Fruit fly (Drosophila melanogaster) whole organism, embryonic: ENCODE data around the gene nuf.

Experiments used
- Atf3 ChIP-seq: fragments of 200-800 bp; sonication (Bioruptor generic); optimal IDR thresholded peaks from 3 replicates; lab custom pipeline; 2016; ENCODE audit warnings: missing biosample characterization, missing genetic modification characterization
- CG10267 ChIP-seq: fragments of 200-800 bp; sonication (Bioruptor generic); optimal IDR thresholded peaks from 2 replicates; lab custom pipeline; 2018; ENCODE audit warnings: missing biosample characterization, mild to moderate bottlenecking, missing genetic modification characterization, moderate library complexity
- CG10366 ChIP-seq: fragments of 200-800 bp; sonication (Bioruptor generic); IDR thresholded peaks from 2 replicates; pipeline ENCODE4 v1.3.6; 2022; ENCODE audit warnings: missing biosample characterization, missing genetic modification characterization
- CG11398 ChIP-seq: fragments of 200-800 bp; sonication (Bioruptor generic); optimal IDR thresholded peaks from 2 replicates; lab custom pipeline; 2016; ENCODE audit warnings: missing biosample characterization, missing genetic modification characterization
- CG11723 ChIP-seq: fragments of 200-800 bp; sonication (Bioruptor generic); optimal IDR thresholded peaks from 2 replicates; lab custom pipeline; 2017; ENCODE audit warnings: missing biosample characterization, mild to moderate bottlenecking, missing genetic modification characterization
- CG12391 ChIP-seq: fragments of 200-800 bp; sonication (Bioruptor generic); optimal IDR thresholded peaks from 3 replicates; lab custom pipeline; 2018; ENCODE audit warnings: missing biosample characterization, mild to moderate bottlenecking, missing genetic modification characterization, moderate library complexity
- CG12659 ChIP-seq: fragments of 200-800 bp; sonication (Bioruptor generic); optimal IDR thresholded peaks from 3 replicates; lab custom pipeline; 2017; ENCODE audit warnings: mild to moderate bottlenecking, missing biosample characterization, missing genetic modification reagents, missing genetic modification characterization
- CG13123 ChIP-seq: fragments of 200-800 bp; sonication (Bioruptor generic); optimal IDR thresholded peaks from 2 replicates; lab custom pipeline; 2016; ENCODE audit warnings: missing biosample characterization, missing genetic modification characterization
- CG13424 ChIP-seq: fragments of 200-800 bp; sonication (Bioruptor generic); optimal IDR thresholded peaks from 2 replicates; lab custom pipeline; 2019; ENCODE audit warnings: missing biosample characterization, mild to moderate bottlenecking, missing genetic modification characterization, moderate library complexity
- CG14014 ChIP-seq: fragments of 200-800 bp; sonication (Bioruptor generic); IDR thresholded peaks from 2 replicates; pipeline ENCODE4 v1.3.6; 2022; ENCODE audit warnings: missing biosample characterization, missing genetic modification characterization
- CG14050 ChIP-seq: fragments of 200-800 bp; sonication (Bioruptor generic); IDR thresholded peaks from 3 replicates; pipeline ENCODE4 v1.3.6; 2022; ENCODE audit warnings: missing biosample characterization, missing genetic modification characterization
- CG14710 ChIP-seq: fragments of 200-800 bp; sonication (Bioruptor generic); optimal IDR thresholded peaks from 3 replicates; lab custom pipeline; 2019; ENCODE audit warnings: missing biosample characterization, mild to moderate bottlenecking, missing genetic modification characterization, moderate library complexity
- CG14860 ChIP-seq: fragments of 200-800 bp; sonication (Bioruptor generic); IDR thresholded peaks from 3 replicates; pipeline ENCODE4 v1.3.6; 2022; ENCODE audit warnings: missing biosample characterization, missing genetic modification characterization; ENCODE audit not compliant: partially characterized antibody
- CG18599 ChIP-seq: fragments of 200-800 bp; sonication (Bioruptor generic); optimal IDR thresholded peaks from 3 replicates; lab custom pipeline; 2017; ENCODE audit warnings: missing biosample characterization, missing genetic modification characterization, mild to moderate bottlenecking, moderate library complexity, missing genetic modification reagents
- CG3065 ChIP-seq: fragments of 200-800 bp; sonication (Bioruptor generic); optimal IDR thresholded peaks from 2 replicates; lab custom pipeline; 2016; ENCODE audit warnings: missing biosample characterization, missing genetic modification characterization
- CG4360 ChIP-seq: fragments of 200-800 bp; sonication (Bioruptor generic); IDR thresholded peaks from 2 replicates; pipeline ENCODE4 v1.3.6; 2022; ENCODE audit warnings: missing biosample characterization, missing genetic modification characterization
- CG6813 ChIP-seq: fragments of 200-800 bp; sonication (Bioruptor generic); optimal IDR thresholded peaks from 2 replicates; lab custom pipeline; 2017; ENCODE audit warnings: missing biosample characterization, missing genetic modification characterization, mild to moderate bottlenecking, moderate library complexity, missing genetic modification reagents
- CG8388 ChIP-seq: fragments of 200-800 bp; sonication (Bioruptor generic); optimal IDR thresholded peaks from 2 replicates; lab custom pipeline; 2019; ENCODE audit warnings: missing biosample characterization, mild to moderate bottlenecking, missing genetic modification characterization, moderate library complexity
- CoRest ChIP-seq: fragments of 200-800 bp; sonication (Bioruptor generic); optimal IDR thresholded peaks from 3 replicates; lab custom pipeline; 2018; ENCODE audit warnings: missing biosample characterization, mild to moderate bottlenecking, missing genetic modification characterization, moderate library complexity
- D19A ChIP-seq: fragments of 200-800 bp; optimal IDR thresholded peaks from 3 replicates; lab custom pipeline; 2019; ENCODE audit warnings: missing biosample characterization, mild to moderate bottlenecking, missing genetic modification characterization, moderate library complexity
- Dad ChIP-seq: fragments of 200-800 bp; sonication (Bioruptor generic); optimal IDR thresholded peaks from 3 replicates; lab custom pipeline; 2016; ENCODE audit warnings: missing biosample characterization, missing genetic modification characterization
- Dip3 ChIP-seq: fragments of 200-800 bp; sonication (Bioruptor generic); optimal IDR thresholded peaks from 3 replicates; lab custom pipeline; 2016; ENCODE audit warnings: missing biosample characterization, missing genetic modification characterization
- Drgx ChIP-seq: fragments of 200-800 bp; sonication (Bioruptor generic); IDR thresholded peaks from 2 replicates; pipeline ENCODE4 v1.3.6; 2022; ENCODE audit warnings: missing biosample characterization, missing genetic modification characterization
- Fer3 ChIP-seq: fragments of 200-800 bp; sonication (Bioruptor generic); optimal IDR thresholded peaks from 2 replicates; lab custom pipeline; 2018; ENCODE audit warnings: missing biosample characterization, mild to moderate bottlenecking, missing genetic modification characterization, moderate library complexity
- H2.0 ChIP-seq: fragments of 200-800 bp; sonication (Bioruptor generic); IDR thresholded peaks from 2 replicates; pipeline ENCODE4 v1.3.6; 2022; ENCODE audit warnings: missing biosample characterization, missing genetic modification characterization
- HLH54F ChIP-seq: fragments of 200-800 bp; sonication (Bioruptor generic); optimal IDR thresholded peaks from 3 replicates; lab custom pipeline; 2016; ENCODE audit warnings: missing biosample characterization, missing genetic modification characterization
- HmgZ ChIP-seq: fragments of 200-800 bp; sonication (Bioruptor generic); optimal IDR thresholded peaks from 2 replicates; lab custom pipeline; 2018; ENCODE audit warnings: missing biosample characterization, mild to moderate bottlenecking, missing genetic modification characterization
- Hr3 ChIP-seq: fragments of 200-800 bp; sonication (Bioruptor generic); optimal IDR thresholded peaks from 3 replicates; lab custom pipeline; 2016; ENCODE audit warnings: missing biosample characterization, missing genetic modification characterization
- Jarid2 ChIP-seq: fragments of 200-800 bp; sonication (Bioruptor generic); optimal IDR thresholded peaks from 3 replicates; lab custom pipeline; 2017; ENCODE audit warnings: mild to moderate bottlenecking, missing biosample characterization, missing genetic modification reagents, missing genetic modification characterization
- MTF-1 ChIP-seq: fragments of 200-800 bp; sonication (Bioruptor generic); optimal IDR thresholded peaks from 2 replicates; lab custom pipeline; 2018; ENCODE audit warnings: missing biosample characterization, mild to moderate bottlenecking, missing genetic modification characterization, borderline replicate concordance
- Ravus ChIP-seq: fragments of 200-800 bp; sonication (Bioruptor generic); IDR thresholded peaks from 2 replicates; pipeline ENCODE4 v1.3.6; 2022; ENCODE audit warnings: missing biosample characterization, missing genetic modification characterization
- Rfx ChIP-seq: fragments of 200-800 bp; sonication (Bioruptor generic); IDR thresholded peaks from 2 replicates; pipeline ENCODE4 v1.3.6; 2022; ENCODE audit warnings: missing biosample characterization, missing genetic modification characterization
- Sox100B ChIP-seq: fragments of 200-800 bp; sonication (Bioruptor generic); optimal IDR thresholded peaks from 3 replicates; lab custom pipeline; 2018; ENCODE audit warnings: missing biosample characterization, mild to moderate bottlenecking, missing genetic modification characterization
- al ChIP-seq: fragments of 200-800 bp; sonication (Bioruptor generic); IDR thresholded peaks from 2 replicates; pipeline ENCODE4 v1.3.6; 2022; ENCODE audit warnings: missing biosample characterization, missing genetic modification characterization
- cad ChIP-seq: fragments of >200 bp; optimal IDR thresholded peaks from 2 replicates; lab custom pipeline; 2017; ENCODE audit warnings: missing biosample characterization, missing genetic modification characterization
- cas ChIP-seq: fragments of 200-800 bp; sonication (Bioruptor generic); IDR thresholded peaks from 2 replicates; pipeline ENCODE4 v1.3.6; 2022; ENCODE audit warnings: missing biosample characterization, missing genetic modification characterization
- chinmo ChIP-seq: fragments of 200-800 bp; sonication (Bioruptor generic); IDR thresholded peaks from 4 replicates; pipeline ENCODE4 v1.3.6; 2022; ENCODE audit warnings: missing biosample characterization, missing genetic modification characterization; ENCODE audit not compliant: partially characterized antibody
- crc ChIP-seq: fragments of 200-800 bp; sonication (Bioruptor generic); optimal IDR thresholded peaks from 2 replicates; lab custom pipeline; 2016; ENCODE audit warnings: missing biosample characterization, missing genetic modification characterization
- crol ChIP-seq: fragments of 200-800 bp; sonication (Bioruptor generic); IDR thresholded peaks from 2 replicates; pipeline ENCODE4 v1.3.6; 2022; ENCODE audit warnings: missing biosample characterization, missing genetic modification characterization
- dmrt99B ChIP-seq: fragments of 200-800 bp; sonication (Bioruptor generic); optimal IDR thresholded peaks from 2 replicates; lab custom pipeline; 2018; ENCODE audit warnings: missing biosample characterization, mild to moderate bottlenecking, missing genetic modification characterization, moderate library complexity
- grn ChIP-seq: fragments of 200-800 bp; sonication (Bioruptor generic); optimal IDR thresholded peaks from 3 replicates; lab custom pipeline; 2017; ENCODE audit warnings: missing biosample characterization, missing genetic modification characterization
- kni ChIP-seq: fragments of 200-800 bp; sonication (Bioruptor generic); optimal IDR thresholded peaks from 3 replicates; lab custom pipeline; 2017; ENCODE audit warnings: mild to moderate bottlenecking, missing biosample characterization, missing genetic modification reagents, missing genetic modification characterization
- nau ChIP-seq: fragments of 200-800 bp; sonication (Bioruptor generic); optimal IDR thresholded peaks from 3 replicates; lab custom pipeline; 2017; ENCODE audit warnings: missing biosample characterization, mild to moderate bottlenecking, missing genetic modification characterization, missing genetic modification reagents
- pho ChIP-seq: fragments of 200-800 bp; sonication (Bioruptor generic); optimal IDR thresholded peaks from 2 replicates; lab custom pipeline; 2016; ENCODE audit warnings: missing biosample characterization, missing genetic modification characterization
- pnt ChIP-seq: fragments of 200-800 bp; sonication (Bioruptor generic); optimal IDR thresholded peaks from 3 replicates; lab custom pipeline; 2016; ENCODE audit warnings: missing biosample characterization, missing genetic modification characterization
- row ChIP-seq: fragments of 200-800 bp; sonication (Bioruptor generic); IDR thresholded peaks from 3 replicates; pipeline ENCODE4 v1.3.6; 2022; ENCODE audit warnings: missing biosample characterization, missing genetic modification characterization
- run ChIP-seq: fragments of 200-800 bp; sonication (Bioruptor generic); optimal IDR thresholded peaks from 3 replicates; lab custom pipeline; 2018; ENCODE audit warnings: missing biosample characterization, mild to moderate bottlenecking, missing genetic modification characterization
- vvl ChIP-seq: fragments of 200-800 bp; sonication (Bioruptor generic); IDR thresholded peaks from 2 replicates; pipeline ENCODE4 v1.3.6; 2022; ENCODE audit warnings: missing biosample characterization, missing genetic modification characterization

The nuf gene

DNA sequence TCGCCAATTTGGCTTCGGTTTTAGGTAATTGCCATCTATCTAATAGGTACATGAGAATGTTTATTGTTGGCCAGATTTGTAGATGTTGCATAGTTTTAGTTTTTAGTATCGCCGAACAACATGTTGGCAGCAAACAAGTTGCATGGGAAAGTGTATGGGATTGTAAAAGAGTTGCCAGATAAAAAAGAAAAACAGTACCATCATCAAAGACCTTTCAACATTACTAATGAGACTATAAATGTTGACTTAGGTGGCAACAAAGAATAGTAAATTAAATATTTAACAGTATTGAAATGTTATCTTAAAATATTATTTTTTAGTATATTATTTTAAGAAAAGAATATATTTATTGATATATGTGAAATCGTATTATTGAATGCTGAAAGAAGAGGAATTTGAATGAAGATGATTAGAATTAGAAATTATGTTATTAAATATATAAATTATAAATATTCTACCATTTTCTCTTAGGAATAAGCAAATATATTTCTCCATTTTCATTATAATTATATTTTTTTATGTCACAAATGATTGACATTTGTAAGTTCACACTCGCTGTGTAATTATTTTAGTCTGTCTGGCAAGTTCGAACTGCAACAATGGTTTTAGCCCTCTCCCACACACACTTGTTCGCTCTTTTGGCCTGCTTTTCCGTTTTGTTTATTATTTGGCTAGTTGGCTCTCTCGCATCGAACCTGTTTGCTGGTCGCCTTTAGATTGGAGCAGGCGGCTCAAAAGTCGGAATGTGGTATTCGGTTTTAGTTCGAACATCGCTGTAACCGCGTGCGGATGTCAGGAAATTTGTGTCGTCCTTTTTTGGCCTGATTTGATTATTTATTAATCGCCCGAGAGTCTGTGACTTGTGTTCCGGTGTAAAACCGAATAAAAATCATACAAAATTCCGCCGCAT lies 14.2 kb downstream of the nuf start (continued):
- TF ChIP-seq CG14014 (GFP tag; lab: Robert Waterston, UW) (0 out of 2 replicates have a peak, but pooled peaks have one; percentile 11), row (GFP tag; lab: Robert Waterston, UW) (peak; percentile 76), CG11398 (no peak), Dad (no peak), nau (peak; percentile 31), pnt (no peak), CG8388 (GFP tag; lab: Kevin White, UChicago) (peak; percentile 11), HLH54F (GFP tag; lab: Kevin White, UChicago) (no peak), pho (GFP tag; lab: Kevin White, UChicago) (no peak), Drgx (GFP tag; lab: Robert Waterston, UW) (peak; percentile 56; the same call in 1 of the 2 replicates), MTF-1 (GFP tag; lab: Kevin White, UChicago) (peak; percentile 42), CG11723 (GFP tag; lab: Kevin White, UChicago) (no peak), CG12659 (GFP tag; lab: Kevin White, UChicago) (peak; percentile 24), kni (GFP tag; lab: Kevin White, UChicago) (peak; percentile 38), vvl (GFP tag; lab: Robert Waterston, UW) (peak; percentile 36; the same call in 1 of the 2 replicates), dmrt99B (tag; lab: Kevin White, UChicago) (peak; percentile 40), Ravus (GFP tag; lab: Robert Waterston, UW) (no peak), al (no peak), Rfx (0 out of 2 replicates have a peak, but pooled peaks have one; percentile 31), H2.0 (GFP tag; lab: Robert Waterston, UW) (peak; percentile 44; the same call in 1 of the 2 replicates), CG10366 (GFP tag; lab: Robert Waterston, UW) (0 out of 2 replicates have a peak, but pooled peaks have one; percentile 51), Jarid2 (GFP tag; lab: Kevin White, UChicago) (peak; percentile 93), CG4360 (GFP tag; lab: Robert Waterston, UW) (no peak), Atf3 (no peak), Hr3 (GFP tag; lab: Kevin White, UChicago) (peak; percentile 48), Fer3 (peak; percentile 8), HmgZ (tag; lab: Kevin White, UChicago) (no peak), CG14050 (no peak), CG18599 (GFP tag; lab: Kevin White, UChicago) (peak; percentile 32), crc (GFP tag; lab: Kevin White, UChicago) (no peak), CoRest (tag; lab: Kevin White, UChicago) (peak; percentile 55), run (no peak), CG14860 (GFP tag; lab: Robert Waterston, UW) (no peak), CG6813 (GFP tag; lab: Kevin White, UChicago) (peak; percentile 22), Sox100B (GFP tag; lab: Kevin White, UChicago) (peak; percentile 14), D19A (peak; percentile 25), CG12391 (tag; lab: Kevin White, UChicago) (peak; percentile 63), CG10267 (peak; percentile 1), CG13424 (tag; lab: Kevin White, UChicago) (peak; percentile 55), grn (GFP tag; lab: Kevin White, UChicago) (peak; percentile 1), CG3065 (no peak), CG14710 (tag; lab: Kevin White, UChicago) (peak; percentile 23), Dip3 (GFP tag; lab: Kevin White, UChicago) (no peak), cas (GFP tag; lab: Robert Waterston, UW) (no peak), chinmo (GFP tag; lab: Robert Waterston, UW) (no peak), crol (no peak), CG13123 (GFP tag; lab: Kevin White, UChicago) (no peak), cad (GFP tag; lab: Kevin White, UChicago) (peak; percentile 12)
